Fruit fly (Drosophila melanogaster) whole organism, embryonic: ENCODE measurements around the gene CG12310.

Source experiments
- Ada2b ChIP-seq: fragments of 200-800 bp; sonication (Bioruptor generic); IDR thresholded peaks from 2 replicates; pipeline ENCODE4 v1.3.6; 2022; ENCODE audit warnings: missing biosample characterization, missing genetic modification characterization
- Atf-2 ChIP-seq: fragments of 200-800 bp; sonication (Bioruptor generic); optimal IDR thresholded peaks from 2 replicates; lab custom pipeline; 2016; ENCODE audit warnings: missing biosample characterization, missing genetic modification characterization
- B-H1 ChIP-seq: fragments of 200-800 bp; sonication (Bioruptor generic); IDR thresholded peaks from 3 replicates; pipeline ENCODE4 v1.3.6; 2022; ENCODE audit warnings: missing biosample characterization, missing genetic modification characterization
- CG10147 ChIP-seq: fragments of 200-800 bp; sonication (Bioruptor generic); optimal IDR thresholded peaks from 2 replicates; lab custom pipeline; 2019; ENCODE audit warnings: missing biosample characterization, mild to moderate bottlenecking, missing genetic modification characterization, moderate library complexity
- CG10274 ChIP-seq: fragments of 200-800 bp; sonication (Bioruptor generic); optimal IDR thresholded peaks from 3 replicates; lab custom pipeline; 2017; ENCODE audit warnings: missing biosample characterization, mild to moderate bottlenecking, missing genetic modification characterization
- CG10321 ChIP-seq: fragments of 200-800 bp; sonication (Bioruptor generic); IDR thresholded peaks from 2 replicates; pipeline ENCODE4 v1.3.6; 2022; ENCODE audit warnings: missing biosample characterization, missing genetic modification characterization
- CG10366 ChIP-seq: fragments of 200-800 bp; sonication (Bioruptor generic); IDR thresholded peaks from 2 replicates; pipeline ENCODE4 v1.3.6; 2022; ENCODE audit warnings: missing biosample characterization, missing genetic modification characterization
- CG12236 ChIP-seq: fragments of 200-800 bp; sonication (Bioruptor generic); optimal IDR thresholded peaks from 2 replicates; lab custom pipeline; 2016; ENCODE audit warnings: missing biosample characterization, missing genetic modification characterization
- CG13296 ChIP-seq: fragments of 200-800 bp; sonication (Bioruptor generic); optimal IDR thresholded peaks from 3 replicates; lab custom pipeline; 2018; ENCODE audit warnings: missing biosample characterization, mild to moderate bottlenecking, missing genetic modification characterization
- CG14050 ChIP-seq: fragments of 200-800 bp; sonication (Bioruptor generic); IDR thresholded peaks from 3 replicates; pipeline ENCODE4 v1.3.6; 2022; ENCODE audit warnings: missing biosample characterization, missing genetic modification characterization
- CG15479 ChIP-seq: fragments of 200-800 bp; sonication (Bioruptor generic); optimal IDR thresholded peaks from 3 replicates; lab custom pipeline; 2019; ENCODE audit warnings: missing biosample characterization, mild to moderate bottlenecking, missing genetic modification characterization, moderate library complexity
- CG1647 ChIP-seq: fragments of 200-800 bp; sonication (Bioruptor generic); optimal IDR thresholded peaks from 3 replicates; lab custom pipeline; 2016; ENCODE audit warnings: missing biosample characterization, missing genetic modification characterization
- CG16863 ChIP-seq: fragments of 200-800 bp; sonication (Bioruptor generic); optimal IDR thresholded peaks from 3 replicates; lab custom pipeline; 2016; ENCODE audit warnings: missing biosample characterization, missing genetic modification characterization
- CG17612 ChIP-seq: fragments of 200-800 bp; sonication (Bioruptor generic); IDR thresholded peaks from 2 replicates; pipeline ENCODE4 v1.3.6; 2022; ENCODE audit warnings: missing biosample characterization, missing genetic modification characterization
- CG17802 ChIP-seq: fragments of 200-800 bp; sonication (Bioruptor generic); optimal IDR thresholded peaks from 2 replicates; lab custom pipeline; 2018; ENCODE audit warnings: missing biosample characterization, mild to moderate bottlenecking, missing genetic modification characterization, moderate library complexity
- CG17912 ChIP-seq: fragments of 200-800 bp; sonication (Bioruptor generic); optimal IDR thresholded peaks from 2 replicates; lab custom pipeline; 2018; ENCODE audit warnings: missing biosample characterization, mild to moderate bottlenecking, missing genetic modification characterization
- CG2889 ChIP-seq: fragments of 200-800 bp; sonication (Bioruptor generic); IDR thresholded peaks from 3 replicates; pipeline ENCODE4 v1.3.6; 2022; ENCODE audit warnings: missing biosample characterization, missing genetic modification characterization
- CG31441 ChIP-seq: fragments of 200-800 bp; sonication (Bioruptor generic); IDR thresholded peaks from 2 replicates; pipeline ENCODE4 v1.3.6; 2022; ENCODE audit warnings: missing biosample characterization, missing genetic modification characterization
- CG32772 ChIP-seq: fragments of 200-800 bp; sonication (Bioruptor generic); IDR thresholded peaks from 2 replicates; pipeline ENCODE4 v1.3.6; 2022; ENCODE audit warnings: missing biosample characterization, missing genetic modification characterization
- CG33557 ChIP-seq: fragments of 200-800 bp; sonication (Bioruptor generic); optimal IDR thresholded peaks from 2 replicates; lab custom pipeline; 2019; ENCODE audit warnings: missing biosample characterization, mild to moderate bottlenecking, missing genetic modification characterization, moderate library complexity
- CG34224 ChIP-seq: fragments of 200-800 bp; sonication (Bioruptor generic); IDR thresholded peaks from 3 replicates; pipeline ENCODE4 v1.3.6; 2022; ENCODE audit warnings: missing biosample characterization, missing genetic modification characterization; ENCODE audit not compliant: partially characterized antibody
- CG43689 ChIP-seq: fragments of 200-800 bp; sonication (Bioruptor generic); IDR thresholded peaks from 2 replicates; pipeline ENCODE4 v1.3.6; 2022; ENCODE audit warnings: missing biosample characterization, missing genetic modification characterization
- CG6654 ChIP-seq: fragments of 200-800 bp; sonication (Bioruptor generic); optimal IDR thresholded peaks from 2 replicates; lab custom pipeline; 2017; ENCODE audit warnings: missing biosample characterization, mild to moderate bottlenecking, missing genetic modification characterization
- CG9876 ChIP-seq: fragments of 200-800 bp; sonication (Bioruptor generic); optimal IDR thresholded peaks from 2 replicates; lab custom pipeline; 2016; ENCODE audit warnings: missing biosample characterization, missing genetic modification characterization
- CTCF ChIP-seq: fragments of 200-800 bp; sonication (Bioruptor generic); optimal IDR thresholded peaks from 2 replicates; lab custom pipeline; 2017; ENCODE audit warnings: missing biosample characterization, mild to moderate bottlenecking, missing genetic modification characterization, moderate library complexity
- D ChIP-seq, 2 experiments: fragments of 200-800 bp in 1 of 2; fragments of >200 bp in 1 of 2; sonication (Bioruptor generic) in 1 of 2; optimal IDR thresholded peaks; 2 replicates in 1 of 2; 3 replicates in 1 of 2; lab custom pipeline; 2017; ENCODE audit warnings: mild to moderate bottlenecking in 1 of 2, missing biosample characterization in 1 of 2, missing genetic modification characterization in 1 of 2, missing genetic modification reagents in 1 of 2
- Dek ChIP-seq: fragments of 200-800 bp; sonication (Bioruptor generic); optimal IDR thresholded peaks from 3 replicates; lab custom pipeline; 2019; ENCODE audit warnings: missing biosample characterization, mild to moderate bottlenecking, missing genetic modification characterization, moderate library complexity
- GATAe ChIP-seq: fragments of 200-800 bp; sonication (Bioruptor generic); conservative IDR thresholded peaks from 2 replicates; pipeline ENCODE4 v1.3.6; 2022; ENCODE audit warnings: missing biosample characterization, missing genetic modification characterization
- HLH4C ChIP-seq: fragments of 200-800 bp; sonication (Bioruptor generic); IDR thresholded peaks from 3 replicates; pipeline ENCODE4 v1.3.6; 2022; ENCODE audit warnings: missing biosample characterization, missing genetic modification characterization; ENCODE audit not compliant: partially characterized antibody
- HmgZ ChIP-seq: fragments of 200-800 bp; sonication (Bioruptor generic); optimal IDR thresholded peaks from 2 replicates; lab custom pipeline; 2018; ENCODE audit warnings: missing biosample characterization, mild to moderate bottlenecking, missing genetic modification characterization
- MBD-R2 ChIP-seq: fragments of 200-800 bp; sonication (Bioruptor generic); IDR thresholded peaks from 2 replicates; pipeline ENCODE4 v1.3.6; 2022; ENCODE audit warnings: missing biosample characterization, missing genetic modification characterization
- Mes4 ChIP-seq: fragments of 200-800 bp; sonication (Bioruptor generic); optimal IDR thresholded peaks from 2 replicates; lab custom pipeline; 2016; ENCODE audit warnings: missing biosample characterization, missing genetic modification characterization
- Six4 ChIP-seq: fragments of 200-800 bp; sonication (Bioruptor generic); optimal IDR thresholded peaks from 2 replicates; lab custom pipeline; 2016; ENCODE audit warnings: missing biosample characterization, missing genetic modification characterization
- Usf ChIP-seq: fragments of 200-800 bp; sonication (Bioruptor generic); optimal IDR thresholded peaks from 2 replicates; lab custom pipeline; 2017; ENCODE audit warnings: missing genotype, missing biosample characterization, missing genetic modification characterization
- al ChIP-seq: fragments of 200-800 bp; sonication (Bioruptor generic); IDR thresholded peaks from 2 replicates; pipeline ENCODE4 v1.3.6; 2022; ENCODE audit warnings: missing biosample characterization, missing genetic modification characterization
- ap ChIP-seq: fragments of 200-800 bp; sonication (Bioruptor generic); IDR thresholded peaks from 2 replicates; pipeline ENCODE4 v1.3.6; 2022; ENCODE audit warnings: missing biosample characterization, missing genetic modification characterization
- fru ChIP-seq: fragments of >200 bp; optimal IDR thresholded peaks from 2 replicates; lab custom pipeline; 2017
- gcm ChIP-seq: fragments of 200-800 bp; sonication (Bioruptor generic); optimal IDR thresholded peaks from 2 replicates; lab custom pipeline; 2019; ENCODE audit warnings: missing biosample characterization, mild to moderate bottlenecking, missing genetic modification characterization, moderate library complexity
- insv ChIP-seq, 2 experiments: fragments of 200-800 bp; sonication (Bioruptor generic); optimal IDR thresholded peaks; 3 replicates each; lab custom pipeline; 2016 to 2018; ENCODE audit warnings: missing biosample characterization in 2 of 2, missing genetic modification characterization in 2 of 2
- ken ChIP-seq: fragments of 200-800 bp; sonication (Bioruptor generic); IDR thresholded peaks from 3 replicates; pipeline ENCODE4 v1.3.6; 2022; ENCODE audit warnings: missing biosample characterization, missing genetic modification characterization
- kni ChIP-seq: fragments of 200-800 bp; sonication (Bioruptor generic); optimal IDR thresholded peaks from 3 replicates; lab custom pipeline; 2017; ENCODE audit warnings: mild to moderate bottlenecking, missing biosample characterization, missing genetic modification reagents, missing genetic modification characterization
- pan ChIP-seq, 4 experiments: fragments of >200 bp in 3 of 4; fragments of 200-800 bp in 1 of 4; sonication (Bioruptor generic) in 1 of 4; optimal IDR thresholded peaks in 3 of 4; IDR thresholded peaks in 1 of 4; 2 replicates each; pipeline versions ENCODE4 v1.3.6 to Lab custom; 2017 to 2022; ENCODE audit warnings: missing biosample characterization in 2 of 4, missing genetic modification characterization in 2 of 4, mixed read lengths in 1 of 4
- prd ChIP-seq, 3 experiments: fragments of >200 bp in 2 of 3; fragments of 200-800 bp in 1 of 3; sonication (Bioruptor generic) in 1 of 3; optimal IDR thresholded peaks in 2 of 3; IDR thresholded peaks in 1 of 3; 2 replicates in 2 of 3; 3 replicates in 1 of 3; pipeline versions ENCODE4 v1.3.6 to Lab custom; 2017 to 2022; ENCODE audit warnings: missing biosample characterization in 1 of 3, missing genetic modification characterization in 1 of 3
- pzg ChIP-seq: fragments of 200-800 bp; sonication (Bioruptor generic); optimal IDR thresholded peaks from 3 replicates; lab custom pipeline; 2018; ENCODE audit warnings: missing biosample characterization, mild to moderate bottlenecking, missing genetic modification characterization, moderate library complexity
- sisA ChIP-seq: fragments of 200-800 bp; sonication (Bioruptor generic); IDR thresholded peaks from 2 replicates; pipeline ENCODE4 v1.3.6; 2022; ENCODE audit warnings: missing biosample characterization, missing genetic modification characterization
- stc ChIP-seq: fragments of 200-800 bp; sonication (Bioruptor generic); IDR thresholded peaks from 2 replicates; pipeline ENCODE4 v1.3.6; 2022; ENCODE audit warnings: missing biosample characterization, missing genetic modification characterization
- stwl ChIP-seq: fragments of 200-800 bp; sonication (Bioruptor generic); optimal IDR thresholded peaks from 3 replicates; lab custom pipeline; 2018; ENCODE audit warnings: missing biosample characterization, mild to moderate bottlenecking, missing genetic modification characterization, moderate library complexity
- tio ChIP-seq: fragments of 200-800 bp; sonication (Bioruptor generic); optimal IDR thresholded peaks from 2 replicates; lab custom pipeline; 2017; ENCODE audit warnings: missing biosample characterization, missing genetic modification characterization, inconsistent platforms
- trem ChIP-seq: fragments of 200-800 bp; optimal IDR thresholded peaks from 3 replicates; lab custom pipeline; 2019; ENCODE audit warnings: missing biosample characterization, mild to moderate bottlenecking, missing genetic modification characterization, moderate library complexity
- wdn ChIP-seq: fragments of 200-800 bp; sonication (Bioruptor generic); IDR thresholded peaks from 2 replicates; pipeline ENCODE4 v1.3.6; 2022; ENCODE audit warnings: missing biosample characterization, missing genetic modification characterization

CG12310 gene

DNA sequence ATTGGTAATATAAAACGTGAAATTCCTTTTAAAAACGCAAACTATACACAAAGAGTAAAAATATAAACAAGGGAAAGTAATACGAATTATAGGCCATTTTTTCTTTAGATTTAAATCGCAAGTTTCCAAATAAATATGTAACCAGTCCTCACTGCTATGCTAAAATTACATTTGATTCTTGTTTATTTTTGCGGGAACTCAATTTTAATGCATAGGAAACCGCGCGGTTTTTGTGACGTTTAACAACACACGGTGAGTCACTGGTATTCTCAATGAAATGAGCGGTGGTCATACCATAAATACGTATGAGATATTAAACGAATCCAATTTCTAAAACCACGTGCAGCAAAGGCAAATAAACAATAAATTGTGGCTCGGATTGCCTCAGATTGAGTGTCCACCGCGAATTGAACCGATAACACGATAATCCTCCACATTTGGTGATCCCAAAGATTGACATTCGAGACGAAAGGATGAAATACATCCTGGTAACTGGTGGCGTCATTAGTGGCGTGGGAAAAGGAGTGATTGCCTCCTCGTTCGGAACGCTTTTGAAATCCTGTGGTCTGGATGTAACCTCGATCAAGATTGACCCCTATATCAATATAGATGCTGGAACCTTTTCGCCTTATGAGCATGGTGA is 47.4 kb upstream of the CG12310 start, which contains the start of gene Ctps (continued):
- TF ChIP-seq al (no peak), CG17912 (GFP tag; lab: Kevin White, UChicago) (peak; percentile 19), CG6654 (GFP tag; lab: Kevin White, UChicago) (no peak), B-H1 (GFP tag; lab: Robert Waterston, UW) (no peak), CTCF (peak; percentile 44), Dek (no peak), Atf-2 (GFP tag; lab: Kevin White, UChicago) (no peak), fru (lab: Kevin White, UChicago) (no peak), pzg (peak; percentile 75), wdn (no peak), kni (GFP tag; lab: Kevin White, UChicago) (no peak), CG2889 (no peak), MBD-R2 (GFP tag; lab: Robert Waterston, UW) (peak; percentile 50), CG10321 (GFP tag; lab: Robert Waterston, UW) (no peak), HmgZ (tag; lab: Kevin White, UChicago) (peak; percentile 25), CG31441 (GFP tag; lab: Robert Waterston, UW) (no peak), sisA (no peak), CG13296 (GFP tag; lab: Kevin White, UChicago) (peak; percentile 35), CG10147 (no peak), CG34224 (GFP tag; lab: Robert Waterston, UW) (no peak), prd (optimal IDR thresholded peaks at IDR 0.05; lab: Kevin White, UChicago) (no peak), prd (GFP tag; IDR thresholded peaks at IDR 0.05; lab: Robert Waterston, UW) (0 out of 3 replicates have a peak, but pooled peaks have one; percentile 19), CG12236 (GFP tag; lab: Kevin White, UChicago) (no peak), CG16863 (GFP tag; lab: Kevin White, UChicago) (no peak), pan (optimal IDR thresholded peaks at IDR 0.05; lab: Kevin White, UChicago) (no peak), pan (GFP tag; optimal IDR thresholded peaks at IDR 0.05 in 1 of 2, IDR thresholded peaks at IDR 0.05 in 1 of 2) (no peak), CG32772 (GFP tag; lab: Robert Waterston, UW) (no peak), ap (no peak), HLH4C (GFP tag; lab: Robert Waterston, UW) (no peak), gcm (no peak), CG33557 (GFP tag; lab: Kevin White, UChicago) (no peak), CG14050 (GFP tag; lab: Robert Waterston, UW) (no peak), CG9876 (GFP tag; lab: Kevin White, UChicago) (no peak), Ada2b (GFP tag; lab: Robert Waterston, UW) (no peak), D (optimal IDR thresholded peaks at IDR 0.05; lab: Kevin White, UChicago) (no peak), D (GFP tag; optimal IDR thresholded peaks at IDR 0.05; lab: Kevin White, UChicago) (no peak), CG10366 (no peak), ken (GFP tag; lab: Robert Waterston, UW) (no peak), Six4 (GFP tag; lab: Kevin White, UChicago) (no peak), CG17802 (tag; lab: Kevin White, UChicago) (peak; percentile 7), stc (GFP tag; lab: Robert Waterston, UW) (no peak), GATAe (GFP tag; lab: Robert Waterston, UW) (no peak), tio (no peak), insv (GFP tag; optimal IDR thresholded peaks at IDR 0.05; lab: Kevin White, UChicago) (no peak), CG1647 (GFP tag; lab: Kevin White, UChicago) (no peak), CG43689 (GFP tag; lab: Robert Waterston, UW) (no peak), Usf (GFP tag; lab: Kevin White, UChicago) (no peak), trem (tag; lab: Kevin White, UChicago) (peak; percentile 13), Mes4 (GFP tag; lab: Kevin White, UChicago) (no peak), stwl (tag; lab: Kevin White, UChicago) (peak; percentile 79), CG10274 (GFP tag; lab: Kevin White, UChicago) (no peak), CG15479 (no peak), CG17612 (GFP tag; lab: Robert Waterston, UW) (no peak)
